Fruit fly (Drosophila melanogaster): Measurements from ENCODE around the gene RpL13A.

The RpL13A gene

DNA sequence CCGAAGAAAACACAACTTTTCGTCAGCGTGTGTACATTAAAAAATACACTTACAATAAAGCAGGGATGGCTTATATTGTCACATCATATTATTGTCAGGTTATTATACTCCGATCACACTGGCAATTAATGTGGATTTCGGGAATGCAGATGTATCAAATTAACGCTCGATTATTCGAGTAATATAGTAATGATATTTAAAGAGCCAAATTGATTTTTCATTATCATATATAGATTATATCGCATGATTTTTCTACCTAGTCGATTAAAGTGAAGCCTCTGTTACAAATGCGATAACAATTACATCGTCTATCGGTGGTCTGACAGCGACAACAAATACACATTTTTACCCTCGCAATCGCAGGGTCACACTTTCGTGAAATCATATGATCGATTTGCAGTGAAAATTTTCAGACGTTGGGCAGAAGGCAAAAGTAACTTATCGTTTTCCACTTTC, 32.8 kb upstream of the RpL13A start, which contains the start of the genes noi and Vha26 (continued):
- TF ChIP-seq E2f2 (GFP tag; IDR thresholded peaks at IDR 0.05) (peak; percentile 41; the same call in 1 of the 2 replicates), gce (GFP tag; IDR thresholded peaks at IDR 0.05) (no peak), sens (GFP tag) (peak; percentile 91), Tbp (GFP tag; optimal IDR thresholded peaks at IDR 0.05) (no peak), lilli (GFP tag; optimal IDR thresholded peaks at IDR 0.05) (peak; percentile 54), abd-A (tag; optimal IDR thresholded peaks at IDR 0.05) (no peak), cwo (GFP tag; optimal IDR thresholded peaks at IDR 0.05) (no peak), shn (GFP tag; optimal IDR thresholded peaks at IDR 0.05) (peak; percentile 20), CG12236 (GFP tag; optimal IDR thresholded peaks at IDR 0.05) (no peak), Hr39 (optimal IDR thresholded peaks at IDR 0.05) (no peak), scrt (GFP tag; optimal IDR thresholded peaks at IDR 0.05) (no peak), Aef1 (GFP tag; IDR thresholded peaks at IDR 0.05) (0 out of 3 replicates have a peak, but pooled peaks have one; percentile 25), HLH3B (GFP tag; IDR thresholded peaks at IDR 0.05) (no peak), Nf-YB (GFP tag; optimal IDR thresholded peaks at IDR 0.05) (no peak), NC2β (GFP tag; optimal IDR thresholded peaks at IDR 0.05) (no peak), Fer3 (tag; optimal IDR thresholded peaks at IDR 0.05) (peak; percentile 19), Meics (GFP tag; optimal IDR thresholded peaks at IDR 0.05) (peak; percentile 2), CG12155 (GFP tag; optimal IDR thresholded peaks at IDR 0.05) (peak; percentile 42), CG2120 (GFP tag; optimal IDR thresholded peaks at IDR 0.05) (peak; percentile 70), gsb-n (tag; optimal IDR thresholded peaks at IDR 0.05) (no peak), CG1603 (tag; optimal IDR thresholded peaks at IDR 0.05) (peak; percentile 85), CTCF (GFP tag; optimal IDR thresholded peaks at IDR 0.05) (peak; percentile 7), CG15269 (tag; optimal IDR thresholded peaks at IDR 0.05) (no peak), CG6854 (GFP tag; optimal IDR thresholded peaks at IDR 0.05) (no peak), ATbp (GFP tag; optimal IDR thresholded peaks at IDR 0.05) (no peak), Dp (GFP tag; optimal IDR thresholded peaks at IDR 0.05) (peak; percentile 32), GATAe (GFP tag; conservative IDR thresholded peaks at IDR 0.05) (no peak), Dref (GFP tag; IDR thresholded peaks at IDR 0.05) (peak; percentile 73), CG18476 (GFP tag; optimal IDR thresholded peaks at IDR 0.05) (peak; percentile 58), sr (GFP tag; IDR thresholded peaks at IDR 0.05) (no peak), jigr1 (GFP tag; IDR thresholded peaks at IDR 0.05) (no peak), dysf (GFP tag; IDR thresholded peaks at IDR 0.05) (0 out of 3 replicates have a peak, but pooled peaks have one; percentile 35), eyg (GFP tag; optimal IDR thresholded peaks at IDR 0.05) (no peak), bbx (GFP tag; IDR thresholded peaks at IDR 0.05; ENCODE audit: partially characterized antibody) (peak; percentile 54), CG8290 (GFP tag; optimal IDR thresholded peaks at IDR 0.05) (peak; percentile 54), CG8290 (tag; optimal IDR thresholded peaks at IDR 0.05) (peak in 1 of 2 experiments; percentile 28), Elba2 (GFP tag; optimal IDR thresholded peaks at IDR 0.05) (no peak), Sry-δ (GFP tag; optimal IDR thresholded peaks at IDR 0.05) (peak; percentile 74), unc-4 (GFP tag; IDR thresholded peaks at IDR 0.05; ENCODE audit: partially characterized antibody) (peak; percentile 45; the same call in 1 of the 2 replicates), sens-2 (GFP tag; IDR thresholded peaks at IDR 0.05) (no peak), HLH4C (GFP tag; IDR thresholded peaks at IDR 0.05; ENCODE audit: partially characterized antibody) (peak; percentile 69), TFAM (GFP tag; optimal IDR thresholded peaks at IDR 0.05) (no peak), CG30403 (GFP tag; optimal IDR thresholded peaks at IDR 0.05) (peak; percentile 23), CG16779 (GFP tag; IDR thresholded peaks at IDR 0.05) (no peak), Mrtf (GFP tag; IDR thresholded peaks at IDR 0.05) (no peak), C15 (GFP tag; IDR thresholded peaks at IDR 0.05) (no peak), CG6254 (GFP tag; optimal IDR thresholded peaks at IDR 0.05) (no peak), CG4707 (GFP tag; optimal IDR thresholded peaks at IDR 0.05) (no peak), grau (tag; optimal IDR thresholded peaks at IDR 0.05) (peak; percentile 72), z (GFP tag; IDR thresholded peaks at IDR 0.05) (no peak), pita (GFP tag; optimal IDR thresholded peaks at IDR 0.05) (no peak), org-1 (GFP tag; optimal IDR thresholded peaks at IDR 0.05) (no peak)

Measured in whole organism, embryonic.